Worm (Caenorhabditis elegans): ENCODE measurements around the gene ifb-2.

- TF ChIP-seq ztf-16 (tag; optimal IDR thresholded peaks at IDR 0.05) (no peak), ceh-19 (GFP tag; optimal IDR thresholded peaks at IDR 0.05) (no peak), pha-4 (tag; optimal IDR thresholded peaks at IDR 0.05) (no peak), T23F11.4 (GFP tag; optimal IDR thresholded peaks at IDR 0.05) (no peak), hlh-13 (GFP tag; optimal IDR thresholded peaks at IDR 0.05) (no peak), unc-86 (tag; optimal IDR thresholded peaks at IDR 0.05) (no peak)
These were observed 40.4 kb downstream of the ifb-2 start, which contains the start of gene lect-2 for ce11 chrII:5790313-5790773.
